Fruit fly (Drosophila melanogaster) whole organism: Measurements from ENCODE around the gene CG1582.

ENCODE experiments used
- CG8478 ChIP-seq: fragments of >200 bp; optimal IDR thresholded peaks from 2 replicates; lab custom pipeline; 2018; ENCODE audit warnings: inconsistent platforms
- Dll ChIP-seq: fragments of >200 bp; optimal IDR thresholded peaks from 2 replicates; lab custom pipeline; 2017
- EcR ChIP-seq, 2 experiments: fragments of >200 bp; optimal IDR thresholded peaks; 2 replicates each; lab custom pipeline; 2017; ENCODE audit warnings: missing biosample characterization in 2 of 2, missing genetic modification characterization in 2 of 2, missing genetic modification reagents in 2 of 2
- pan ChIP-seq: fragments of >200 bp; optimal IDR thresholded peaks from 2 replicates; lab custom pipeline; 2017
- psq ChIP-seq: fragments of >200 bp; optimal IDR thresholded peaks from 2 replicates; lab custom pipeline; 2017
- usp ChIP-seq: fragments of >200 bp; optimal IDR thresholded peaks from 2 replicates; lab custom pipeline; 2017; ENCODE audit warnings: missing biosample characterization, missing genetic modification characterization, mixed read lengths

DNA sequence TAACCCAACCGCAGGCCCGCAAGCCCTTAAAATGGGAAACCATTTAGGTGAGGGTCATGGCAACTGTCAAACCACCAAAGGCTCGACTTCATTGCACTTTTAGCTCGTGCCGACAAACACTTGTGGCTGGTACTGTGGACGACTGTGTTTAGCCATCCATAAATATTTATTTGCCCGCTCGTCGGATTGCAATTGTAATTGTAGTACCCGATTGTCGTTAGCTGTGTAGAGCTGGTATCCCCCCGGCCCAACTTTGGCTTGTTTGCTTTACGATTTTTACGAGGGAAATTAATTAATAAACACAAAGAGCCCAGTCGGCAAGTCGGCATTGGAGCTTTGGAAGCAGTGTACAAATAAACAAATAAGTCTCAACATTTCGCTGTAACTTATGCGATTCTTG is 53.8 kb downstream of the CG1582 start:
- TF ChIP-seq EcR (GFP tag; optimal IDR thresholded peaks at IDR 0.05; lab: Kevin White, UChicago) (no peak), usp (no peak), Dll (no peak), psq (no peak), CG8478 (lab: Kevin White, UChicago) (no peak), pan (lab: Kevin White, UChicago) (no peak)
